Fruit fly (Drosophila melanogaster): ENCODE results near the gene ScsbetaA.
A peak's percentile ranks its signal among the peaks of the same experiment; 100 is the strongest.

Gene ScsbetaA

dm6 chr3R:8944866-8945265 is 6.3 kb downstream of the ScsbetaA start, which contains the start of gene CG11964 (continued):
- TF ChIP-seq mirr (GFP tag; optimal IDR thresholded peaks at IDR 0.05) (no peak), CG5245 (GFP tag; optimal IDR thresholded peaks at IDR 0.05) (peak; percentile 17), crol (GFP tag; IDR thresholded peaks at IDR 0.05) (no peak), Sox102F (GFP tag; optimal IDR thresholded peaks at IDR 0.05) (no peak), Fer2 (tag; optimal IDR thresholded peaks at IDR 0.05) (no peak), danr (GFP tag; IDR thresholded peaks at IDR 0.05) (no peak), lola (GFP tag; optimal IDR thresholded peaks at IDR 0.05) (peak in 1 of 3 experiments; percentile 48), CG1792 (GFP tag; optimal IDR thresholded peaks at IDR 0.05) (peak; percentile 11), Hr78 (GFP tag; optimal IDR thresholded peaks at IDR 0.05) (no peak), lov (optimal IDR thresholded peaks at IDR 0.05) (no peak), lov (GFP tag; IDR thresholded peaks at IDR 0.05) (no peak), eve (GFP tag; optimal IDR thresholded peaks at IDR 0.05) (no peak), CoRest (tag; optimal IDR thresholded peaks at IDR 0.05) (peak; percentile 68), HmgD (GFP tag; optimal IDR thresholded peaks at IDR 0.05) (peak; percentile 92), cad (GFP tag; optimal IDR thresholded peaks at IDR 0.05) (no peak), CG34224 (GFP tag; IDR thresholded peaks at IDR 0.05; ENCODE audit: partially characterized antibody) (peak; percentile 97), CG13894 (tag; optimal IDR thresholded peaks at IDR 0.05) (peak; percentile 68), CG32772 (GFP tag; IDR thresholded peaks at IDR 0.05) (peak; percentile 29; the same call in 1 of the 2 replicates), slp2 (GFP tag; optimal IDR thresholded peaks at IDR 0.05) (peak; percentile 2), CG10321 (GFP tag; IDR thresholded peaks at IDR 0.05) (no peak), Stat92E (GFP tag; optimal IDR thresholded peaks at IDR 0.05) (peak in 1 of 3 experiments; percentile 35), Jarid2 (GFP tag; optimal IDR thresholded peaks at IDR 0.05) (no peak), pan (optimal IDR thresholded peaks at IDR 0.05) (no peak), pan (GFP tag; optimal IDR thresholded peaks at IDR 0.05 in 1 of 2, IDR thresholded peaks at IDR 0.05 in 1 of 2) (peak in 1 of 2 experiments; percentile 42), trh (GFP tag; optimal IDR thresholded peaks at IDR 0.05) (no peak), Ravus (GFP tag; IDR thresholded peaks at IDR 0.05) (no peak), CG3407 (GFP tag; optimal IDR thresholded peaks at IDR 0.05) (no peak), nom (GFP tag; optimal IDR thresholded peaks at IDR 0.05) (no peak), CG10274 (GFP tag; optimal IDR thresholded peaks at IDR 0.05) (no peak), ATbp (GFP tag; optimal IDR thresholded peaks at IDR 0.05) (no peak), CG10959 (GFP tag; IDR thresholded peaks at IDR 0.05) (peak; percentile 100), lilli (GFP tag; optimal IDR thresholded peaks at IDR 0.05) (peak; percentile 72), sima (GFP tag; optimal IDR thresholded peaks at IDR 0.05) (no peak), org-1 (GFP tag; optimal IDR thresholded peaks at IDR 0.05) (no peak), fu2 (GFP tag; optimal IDR thresholded peaks at IDR 0.05) (peak; percentile 60), nmo (GFP tag; optimal IDR thresholded peaks at IDR 0.05) (peak; percentile 69), hth (optimal IDR thresholded peaks at IDR 0.05) (no peak), CG18011 (GFP tag; optimal IDR thresholded peaks at IDR 0.05) (peak; percentile 4), NfI (GFP tag; optimal IDR thresholded peaks at IDR 0.05) (peak; percentile 49), Poxn (GFP tag; IDR thresholded peaks at IDR 0.05) (no peak), hbn (GFP tag; IDR thresholded peaks at IDR 0.05; ENCODE audit: partially characterized antibody) (peak; percentile 99), E2f2 (GFP tag; IDR thresholded peaks at IDR 0.05) (peak; percentile 78), hkb (optimal IDR thresholded peaks at IDR 0.05) (no peak), hkb (GFP tag; IDR thresholded peaks at IDR 0.05) (no peak), Awh (GFP tag; IDR thresholded peaks at IDR 0.05) (no peak), zfh2 (GFP tag; optimal IDR thresholded peaks at IDR 0.05) (peak; percentile 77), Hr51 (GFP tag; optimal IDR thresholded peaks at IDR 0.05) (peak in 1 of 2 experiments; percentile 59), CG15011 (GFP tag; optimal IDR thresholded peaks at IDR 0.05) (no peak), Adf1 (GFP tag; IDR thresholded peaks at IDR 0.05) (no peak), crp (GFP tag; optimal IDR thresholded peaks at IDR 0.05) (no peak), zf30C (GFP tag; optimal IDR thresholded peaks at IDR 0.05) (no peak)
